Worm (Caenorhabditis elegans) whole organism, L1 larva: ENCODE data around the gene nlp-48.
A peak's percentile ranks its signal among the peaks of the same experiment; 100 is the strongest.

Source experiments
- ama-1 ChIP-seq: fragments of 150-350 bp; optimal IDR thresholded peaks from 2 replicates; lab custom pipeline; 2014
- ceh-82 ChIP-seq, 3 experiments: fragments of 150-350 bp in 1 of 3; sonication (generic microtip) in 2 of 3; optimal IDR thresholded peaks; 2 replicates each; lab custom pipeline; 2014 to 2017; ENCODE audit warnings: missing biosample characterization in 3 of 3, missing genetic modification characterization in 3 of 3
- fkh-10 ChIP-seq: sonication (generic microtip); optimal IDR thresholded peaks from 2 replicates; lab custom pipeline; 2017; ENCODE audit warnings: missing biosample characterization, missing genetic modification reagents, missing genetic modification characterization
- lin-15B ChIP-seq: fragments of 150-350 bp; sonication (generic microtip); optimal IDR thresholded peaks from 3 replicates; lab custom pipeline; 2014; ENCODE audit warnings: missing biosample characterization, missing genetic modification characterization
- nhr-12 ChIP-seq: sonication (generic microtip); optimal IDR thresholded peaks from 2 replicates; lab custom pipeline; 2017; ENCODE audit warnings: missing biosample characterization, missing genetic modification characterization
- unc-62 ChIP-seq: fragments of 150-350 bp; optimal IDR thresholded peaks from 2 replicates; lab custom pipeline; 2014; ENCODE audit warnings: missing biosample characterization, missing genetic modification reagents, missing genetic modification characterization

ce11 chrIII:9390007-9390406, 10.9 kb downstream of the nlp-48 start, which contains the start of gene slc-17.2:
- TF ChIP-seq nhr-12 (tag; lab: Kevin White, UChicago) (no peak), ceh-82 (tag; optimal IDR thresholded peaks at IDR 0.05; lab: Kevin White, UChicago) (no peak), unc-62 (no peak), fkh-10 (peak; percentile 10), lin-15B (tag; lab: Kevin White, UChicago) (no peak), ama-1 (lab: Kevin White, UChicago) (no peak)
